Worm (Caenorhabditis elegans) whole organism, mixed stage, embryonic: ENCODE data around the gene col-107.

Source experiments
- M03D4.4 ChIP-seq: sonication (generic microtip); optimal IDR thresholded peaks from 2 replicates; lab custom pipeline; 2017; ENCODE audit warnings: mild to moderate bottlenecking, missing genetic modification characterization, missing compliant biosample characterization
- ceh-83 ChIP-seq: fragments of 200-800 bp; sonication (Bioruptor generic); optimal IDR thresholded peaks from 2 replicates; lab custom pipeline; 2018; ENCODE audit warnings: mild to moderate bottlenecking, missing genetic modification characterization, missing compliant biosample characterization
- ces-1 ChIP-seq: fragments of 150-350 bp; optimal IDR thresholded peaks from 2 replicates; lab custom pipeline; 2014; ENCODE audit warnings: missing biosample characterization, missing genetic modification reagents, missing genetic modification characterization
- cnd-1 ChIP-seq: fragments of 200-800 bp; sonication (Bioruptor generic); optimal IDR thresholded peaks from 2 replicates; lab custom pipeline; 2018; ENCODE audit warnings: mild to moderate bottlenecking, missing genetic modification characterization, missing compliant biosample characterization
- elt-3 ChIP-seq: fragments of 150-350 bp; optimal IDR thresholded peaks from 2 replicates; lab custom pipeline; 2014; ENCODE audit warnings: missing biosample characterization, missing genetic modification characterization
- ham-2 ChIP-seq: fragments of 200-800 bp; sonication (Bioruptor generic); optimal IDR thresholded peaks from 2 replicates; lab custom pipeline; 2018; ENCODE audit warnings: mild to moderate bottlenecking, missing genetic modification characterization, missing compliant biosample characterization
- lsy-2 ChIP-seq: fragments of 150-350 bp; optimal IDR thresholded peaks from 2 replicates; lab custom pipeline; 2014; ENCODE audit warnings: missing biosample characterization, missing genetic modification characterization
- tbx-8 ChIP-seq: fragments of 200-800 bp; sonication (Bioruptor generic); optimal IDR thresholded peaks from 2 replicates; lab custom pipeline; 2018; ENCODE audit warnings: mild to moderate bottlenecking, missing genetic modification characterization, moderate library complexity, missing compliant biosample characterization
- unc-39 ChIP-seq: fragments of 150-350 bp; optimal IDR thresholded peaks from 2 replicates; lab custom pipeline; 2014; ENCODE audit warnings: missing biosample characterization, missing genetic modification characterization
- zip-8 ChIP-seq: fragments of 150-350 bp; optimal IDR thresholded peaks from 2 replicates; lab custom pipeline; 2014; ENCODE audit warnings: missing biosample characterization, missing genetic modification characterization
- ztf-11 ChIP-seq: fragments of 150-350 bp; optimal IDR thresholded peaks from 2 replicates; lab custom pipeline; 2014; ENCODE audit warnings: missing biosample characterization, missing genetic modification characterization

Gene col-107

ce11 chrIV:1597018-1597417 lies 48.5 kb downstream of the col-107 start, which contains the start of gene ced-2:
TSS of gene ced-2 (plus strand) at chrIV:1597318.
- TF ChIP-seq ces-1 (GFP tag; lab: Kevin White, UChicago) = no peak
- no peak for TF ChIP-seq lsy-2 (tag; lab: Kevin White, UChicago)
- no peak for TF ChIP-seq ztf-11 (tag; lab: Kevin White, UChicago)
- TF ChIP-seq tbx-8 (GFP tag; lab: Kevin White, UChicago) = no peak
- TF ChIP-seq ceh-83 (GFP tag; lab: Kevin White, UChicago) = no peak
- no peak for TF ChIP-seq ham-2 (GFP tag; lab: Kevin White, UChicago)
- TF ChIP-seq M03D4.4 (tag; lab: Kevin White, UChicago) = no peak
- TF ChIP-seq cnd-1 (tag; lab: Kevin White, UChicago) = no peak
- TF ChIP-seq zip-8 = no peak
- no peak for TF ChIP-seq elt-3
- no peak for TF ChIP-seq unc-39 (tag; lab: Kevin White, UChicago)
